Worm (Caenorhabditis elegans) whole organism, L2 larva: ENCODE measurements around the gene F58B4.5.

Experiments
- C34F6.9 ChIP-seq: fragments of 150-350 bp; optimal IDR thresholded peaks from 2 replicates; lab custom pipeline; 2014; ENCODE audit warnings: missing biosample characterization, missing genetic modification characterization
- F13H6.1 ChIP-seq: sonication (generic microtip); optimal IDR thresholded peaks from 2 replicates; lab custom pipeline; 2016; ENCODE audit warnings: missing genetic modification characterization, missing compliant biosample characterization
- R02D3.7 ChIP-seq: fragments of 150-350 bp; optimal IDR thresholded peaks from 2 replicates; lab custom pipeline; 2014; ENCODE audit warnings: missing biosample characterization, missing genetic modification characterization
- Y55F3AM.14 ChIP-seq: fragments of 200-800 bp; sonication (Bioruptor generic); optimal IDR thresholded peaks from 2 replicates; lab custom pipeline; 2018; ENCODE audit warnings: mild to moderate bottlenecking, missing genetic modification characterization, missing compliant biosample characterization
- aly-2 ChIP-seq: fragments of 150-350 bp; optimal IDR thresholded peaks from 2 replicates; lab custom pipeline; 2014; ENCODE audit warnings: missing biosample characterization, missing genetic modification characterization
- ama-1 ChIP-seq: fragments of 150-350 bp; optimal IDR thresholded peaks from 2 replicates; lab custom pipeline; 2018; ENCODE audit warnings: inconsistent platforms
- ceh-16 ChIP-seq: fragments of 150-350 bp; optimal IDR thresholded peaks from 2 replicates; lab custom pipeline; 2014; ENCODE audit warnings: missing biosample characterization, missing genetic modification characterization
- crh-2 ChIP-seq: sonication (generic microtip); optimal IDR thresholded peaks from 2 replicates; lab custom pipeline; 2017; ENCODE audit warnings: missing biosample characterization, missing genetic modification characterization
- dmd-4 ChIP-seq: sonication (generic microtip); optimal IDR thresholded peaks from 2 replicates; lab custom pipeline; 2017; ENCODE audit warnings: missing biosample characterization, missing genetic modification characterization
- egl-27 ChIP-seq: sonication (generic microtip); optimal IDR thresholded peaks from 3 replicates; lab custom pipeline; 2017; ENCODE audit warnings: missing biosample characterization, missing genetic modification reagents, missing genetic modification characterization
- elt-1 ChIP-seq: fragments of 150-350 bp; optimal IDR thresholded peaks from 2 replicates; lab custom pipeline; 2014; ENCODE audit warnings: missing biosample characterization, missing genetic modification characterization
- elt-3 ChIP-seq: sonication (generic microtip); optimal IDR thresholded peaks from 2 replicates; lab custom pipeline; 2017; ENCODE audit warnings: missing biosample characterization, missing genetic modification characterization
- fos-1 ChIP-seq: fragments of 150-350 bp; optimal IDR thresholded peaks from 2 replicates; lab custom pipeline; 2014; ENCODE audit warnings: missing biosample characterization, missing genetic modification characterization
- gmeb-1 ChIP-seq: fragments of 150-350 bp; optimal IDR thresholded peaks from 2 replicates; lab custom pipeline; 2014; ENCODE audit warnings: missing biosample characterization, missing genetic modification characterization
- lin-11 ChIP-seq: fragments of 150-350 bp; sonication (generic microtip); optimal IDR thresholded peaks from 2 replicates; lab custom pipeline; 2014; ENCODE audit warnings: missing biosample characterization, missing genetic modification characterization, inconsistent platforms, mixed read lengths
- lin-13 ChIP-seq: fragments of 150-350 bp; optimal IDR thresholded peaks from 2 replicates; lab custom pipeline; 2014; ENCODE audit warnings: missing biosample characterization, missing genetic modification reagents, missing genetic modification characterization
- lsy-2 ChIP-seq, 2 experiments: fragments of 150-350 bp in 1 of 2; sonication (generic microtip) in 1 of 2; optimal IDR thresholded peaks; 2 replicates each; lab custom pipeline; 2014 to 2017; ENCODE audit warnings: missing biosample characterization in 2 of 2, missing genetic modification characterization in 2 of 2
- mab-5 ChIP-seq: fragments of 150-350 bp; optimal IDR thresholded peaks from 2 replicates; lab custom pipeline; 2014; ENCODE audit warnings: missing biosample characterization, missing genetic modification characterization
- mbf-1 ChIP-seq: sonication (generic microtip); optimal IDR thresholded peaks from 2 replicates; lab custom pipeline; 2017; ENCODE audit warnings: missing biosample characterization, missing genetic modification characterization
- mdl-1 ChIP-seq, 2 experiments: fragments of 150-350 bp in 1 of 2; sonication (generic microtip) in 1 of 2; optimal IDR thresholded peaks; 2 replicates each; lab custom pipeline; 2017; ENCODE audit warnings: missing biosample characterization in 2 of 2, missing genetic modification characterization in 2 of 2
- nhr-10 ChIP-seq: sonication (generic microtip); optimal IDR thresholded peaks from 2 replicates; lab custom pipeline; 2017; ENCODE audit warnings: missing biosample characterization, missing genetic modification characterization
- nhr-129 ChIP-seq: fragments of 150-350 bp; optimal IDR thresholded peaks from 2 replicates; lab custom pipeline; 2014; ENCODE audit warnings: missing biosample characterization, missing genetic modification characterization
- nhr-21 ChIP-seq: fragments of 150-350 bp; optimal IDR thresholded peaks from 2 replicates; lab custom pipeline; 2014; ENCODE audit warnings: missing biosample characterization, missing genetic modification characterization
- nhr-23 ChIP-seq: fragments of 150-350 bp; optimal IDR thresholded peaks from 2 replicates; lab custom pipeline; 2014; ENCODE audit warnings: missing biosample characterization, missing genetic modification reagents, missing genetic modification characterization
- nhr-25 ChIP-seq: fragments of 150-350 bp; sonication (generic microtip); optimal IDR thresholded peaks from 3 replicates; lab custom pipeline; 2014; ENCODE audit warnings: missing biosample characterization, missing genetic modification characterization
- nhr-6 ChIP-seq: fragments of 150-350 bp; optimal IDR thresholded peaks from 2 replicates; lab custom pipeline; 2014; ENCODE audit warnings: missing biosample characterization, missing genetic modification characterization
- sem-4 ChIP-seq: fragments of 150-350 bp; optimal IDR thresholded peaks from 2 replicates; lab custom pipeline; 2014; ENCODE audit warnings: missing biosample characterization, missing genetic modification reagents, missing genetic modification characterization
- skn-1 ChIP-seq: sonication (generic microtip); optimal IDR thresholded peaks from 2 replicates; lab custom pipeline; 2017; ENCODE audit warnings: missing biosample characterization, missing genetic modification characterization
- sma-3 ChIP-seq: sonication (generic microtip); optimal IDR thresholded peaks from 2 replicates; lab custom pipeline; 2016; ENCODE audit warnings: missing genetic modification reagents, missing genetic modification characterization, missing compliant biosample characterization
- sma-9 ChIP-seq, 2 experiments: fragments of 150-350 bp in 1 of 2; sonication (generic microtip) in 1 of 2; optimal IDR thresholded peaks; 2 replicates each; lab custom pipeline; 2014 to 2016; ENCODE audit warnings: missing genetic modification characterization in 2 of 2, mild to moderate bottlenecking in 1 of 2, missing biosample characterization in 1 of 2, missing compliant biosample characterization in 1 of 2, missing genetic modification reagents in 1 of 2, moderate library complexity in 1 of 2
- snpc-4 ChIP-seq: fragments of 150-350 bp; optimal IDR thresholded peaks from 2 replicates; lab custom pipeline; 2014; ENCODE audit warnings: missing biosample characterization, missing genetic modification characterization
- unc-39 ChIP-seq: fragments of 150-350 bp; optimal IDR thresholded peaks from 2 replicates; lab custom pipeline; 2014; ENCODE audit warnings: missing biosample characterization, missing genetic modification characterization
- unc-55 ChIP-seq: fragments of 150-350 bp; sonication (generic microtip); optimal IDR thresholded peaks from 3 replicates; lab custom pipeline; 2014; ENCODE audit warnings: missing biosample characterization, missing genetic modification reagents, missing genetic modification characterization
- unc-62 ChIP-seq: fragments of 150-350 bp; optimal IDR thresholded peaks from 2 replicates; lab custom pipeline; 2014; ENCODE audit warnings: missing biosample characterization, missing genetic modification reagents, missing genetic modification characterization
- zag-1 ChIP-seq: fragments of 150-350 bp; optimal IDR thresholded peaks from 2 replicates; lab custom pipeline; 2014; ENCODE audit warnings: missing biosample characterization, missing genetic modification characterization
- ztf-11 ChIP-seq: sonication (generic microtip); optimal IDR thresholded peaks from 2 replicates; lab custom pipeline; 2017; ENCODE audit warnings: missing biosample characterization, missing genetic modification characterization
- ztf-4 ChIP-seq: fragments of 150-350 bp; optimal IDR thresholded peaks from 2 replicates; lab custom pipeline; 2014; ENCODE audit warnings: missing biosample characterization, missing genetic modification characterization

The F58B4.5 gene

DNA sequence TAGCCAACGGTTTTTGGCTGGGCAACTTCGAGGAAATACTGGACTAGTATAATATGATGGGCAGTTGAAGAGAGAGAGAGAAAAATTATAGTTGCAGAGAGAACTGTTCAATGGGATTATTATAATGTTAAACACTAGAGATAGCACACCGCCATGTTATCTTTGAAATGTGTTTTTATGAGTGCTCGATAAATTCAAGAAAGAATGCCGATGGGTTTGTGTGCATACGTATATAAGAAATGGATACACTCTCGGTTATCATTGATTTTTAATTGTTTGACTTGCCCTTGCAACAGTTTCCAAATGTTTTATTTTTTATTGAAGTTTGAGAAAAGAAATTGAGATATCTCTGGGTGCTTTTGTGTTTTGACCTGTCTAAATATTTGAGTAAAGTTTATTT, 4.2 kb downstream of the F58B4.5 start, which contains the start of gene F17C11.12 (continued):
- peak; percentile 73 for TF ChIP-seq fos-1 (tag; lab: Kevin White, UChicago)
- no peak for TF ChIP-seq C34F6.9 (tag; lab: Kevin White, UChicago)
- TF ChIP-seq sma-9 (GFP tag; optimal IDR thresholded peaks at IDR 0.05; lab: Kevin White, UChicago): peak; percentile 71
- TF ChIP-seq sma-9 (tag; optimal IDR thresholded peaks at IDR 0.05; lab: Kevin White, UChicago): no peak
- TF ChIP-seq snpc-4 (tag; lab: Kevin White, UChicago): no peak
- no peak for TF ChIP-seq ama-1 (lab: Kevin White, UChicago)
- TF ChIP-seq, all 48 proteins: peak for 4

DNA sequence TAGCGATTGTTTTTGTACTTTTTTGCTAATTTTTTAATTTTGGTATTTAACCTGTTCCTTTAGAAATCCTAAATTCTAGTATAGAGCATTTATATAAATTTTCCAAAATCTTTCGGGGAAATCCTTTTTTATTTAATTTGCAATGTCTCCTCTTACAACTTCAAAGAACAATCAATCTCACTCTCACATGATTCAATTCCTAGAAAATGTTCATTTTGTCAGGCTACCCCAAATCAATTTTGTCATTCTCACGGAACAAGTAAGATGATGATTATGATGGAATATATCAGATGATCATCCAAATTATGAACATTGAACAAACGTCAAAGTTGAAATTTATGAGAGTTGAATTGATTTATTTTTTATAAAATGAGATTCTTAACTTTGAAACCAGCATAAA, 4.8 kb downstream of the F58B4.5 start:
- no peak for TF ChIP-seq nhr-10 (tag; lab: Kevin White, UChicago)
- TF ChIP-seq sma-9 (GFP tag; optimal IDR thresholded peaks at IDR 0.05; lab: Kevin White, UChicago): peak; percentile 84
- no peak for TF ChIP-seq sma-9 (tag; optimal IDR thresholded peaks at IDR 0.05; lab: Kevin White, UChicago)
- no peak for TF ChIP-seq elt-1 (tag; lab: Kevin White, UChicago)
- no peak for TF ChIP-seq egl-27 (tag; lab: Kevin White, UChicago)
- no peak for TF ChIP-seq mab-5
- TF ChIP-seq aly-2 (tag; lab: Kevin White, UChicago): no peak
- peak; percentile 69 for TF ChIP-seq C34F6.9 (tag; lab: Kevin White, UChicago)
- peak; percentile 61 for TF ChIP-seq ztf-4 (tag; lab: Kevin White, UChicago)
- TF ChIP-seq unc-55 (GFP tag; lab: Kevin White, UChicago): no peak
- TF ChIP-seq sma-3: no peak
- TF ChIP-seq nhr-25 (tag; lab: Kevin White, UChicago): peak; percentile 1
- peak in 1 of 2 experiments; percentile 71 for TF ChIP-seq lsy-2 (tag; optimal IDR thresholded peaks at IDR 0.05; lab: Kevin White, UChicago)
- peak; percentile 55 for TF ChIP-seq skn-1 (tag; lab: Kevin White, UChicago)
- no peak for TF ChIP-seq ceh-16
- no peak for TF ChIP-seq dmd-4 (tag; lab: Kevin White, UChicago)
- TF ChIP-seq ztf-11 (tag; lab: Kevin White, UChicago): no peak
- peak; percentile 13 for TF ChIP-seq fos-1 (tag; lab: Kevin White, UChicago)
- peak; percentile 94 for TF ChIP-seq nhr-129 (tag; lab: Kevin White, UChicago)
- peak; percentile 47 for TF ChIP-seq gmeb-1 (tag; lab: Kevin White, UChicago)
- peak; percentile 63 for TF ChIP-seq sem-4 (tag; lab: Kevin White, UChicago)
- TF ChIP-seq elt-3: no peak
- TF ChIP-seq nhr-21 (tag; lab: Kevin White, UChicago): peak; percentile 87
- peak; percentile 52 for TF ChIP-seq crh-2

DNA sequence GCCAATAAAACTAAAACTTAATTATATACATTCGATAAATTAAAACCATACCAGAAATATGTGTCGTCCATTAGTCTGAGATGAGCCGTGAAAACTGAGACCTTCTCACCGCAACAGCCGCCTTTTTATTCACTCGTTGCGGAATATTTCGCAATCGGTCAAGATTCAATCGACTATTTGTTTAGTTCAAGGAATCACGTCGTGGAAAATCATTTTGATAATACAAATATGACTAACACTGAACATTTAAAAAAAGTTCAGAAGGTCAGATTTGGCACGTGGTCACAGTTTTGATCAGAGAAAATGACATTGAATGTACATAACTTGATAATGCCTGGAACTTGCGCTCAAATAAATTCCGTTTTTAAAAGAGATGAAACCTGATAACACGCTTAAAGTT, 6.2 kb downstream of the F58B4.5 start, which contains the start of gene F17C11.11:
TSS of gene F17C11.11 (minus strand) at position 79 of the 400 bp plus-strand sequence.
- TF ChIP-seq F13H6.1 (tag; lab: Kevin White, UChicago): peak; percentile 26
- no peak for TF ChIP-seq unc-55 (GFP tag; lab: Kevin White, UChicago)
- TF ChIP-seq sma-9 (GFP tag; optimal IDR thresholded peaks at IDR 0.05; lab: Kevin White, UChicago): peak; percentile 68
- TF ChIP-seq sma-9 (tag; optimal IDR thresholded peaks at IDR 0.05; lab: Kevin White, UChicago): no peak
- TF ChIP-seq gmeb-1 (tag; lab: Kevin White, UChicago): peak; percentile 23
- TF ChIP-seq nhr-21 (tag; lab: Kevin White, UChicago): peak; percentile 20
- peak; percentile 28 for TF ChIP-seq C34F6.9 (tag; lab: Kevin White, UChicago)
- TF ChIP-seq crh-2: peak; percentile 47
- no peak for TF ChIP-seq mbf-1 (tag; lab: Kevin White, UChicago)
- peak; percentile 58 for TF ChIP-seq fos-1 (tag; lab: Kevin White, UChicago)
- TF ChIP-seq nhr-129 (tag; lab: Kevin White, UChicago): peak; percentile 99

DNA sequence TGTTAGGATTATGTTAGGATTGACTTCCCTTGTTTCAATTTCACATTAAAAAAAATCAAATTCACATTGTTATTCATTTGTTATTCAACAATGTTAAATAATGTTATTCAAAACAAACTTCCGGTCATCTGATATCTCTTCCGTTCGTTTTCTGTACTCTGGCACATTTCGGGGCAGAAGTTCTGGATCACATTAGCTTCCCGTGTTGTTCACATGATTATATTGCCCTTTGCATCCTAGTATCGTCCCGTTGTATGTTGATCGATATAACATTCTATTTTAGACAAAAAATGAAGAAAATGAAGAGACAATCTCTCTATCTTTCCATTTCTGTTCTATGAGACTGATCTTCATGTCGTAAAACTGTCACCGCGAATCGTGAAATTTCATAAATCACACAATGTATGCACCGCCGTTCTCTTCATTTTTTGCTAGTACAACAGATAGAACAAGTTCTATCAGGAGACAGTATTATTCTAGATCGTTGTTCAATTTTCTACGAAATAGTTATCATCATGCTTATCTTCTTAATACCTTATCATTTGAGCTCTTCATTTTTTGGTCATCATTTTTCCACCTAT, 7.6 kb downstream of the F58B4.5 start:
- TF ChIP-seq sma-3: no peak
- no peak for TF ChIP-seq nhr-23
- no peak for TF ChIP-seq gmeb-1 (tag; lab: Kevin White, UChicago)
- TF ChIP-seq lin-11 (tag; lab: Kevin White, UChicago): no peak
- TF ChIP-seq ztf-11 (tag; lab: Kevin White, UChicago): no peak
- TF ChIP-seq nhr-6 (tag; lab: Kevin White, UChicago): no peak
- no peak for TF ChIP-seq C34F6.9 (tag; lab: Kevin White, UChicago)
- TF ChIP-seq unc-62 (GFP tag; lab: Kevin White, UChicago): peak; percentile 24
- peak; percentile 65 for TF ChIP-seq sma-9 (GFP tag; optimal IDR thresholded peaks at IDR 0.05; lab: Kevin White, UChicago)
- TF ChIP-seq sma-9 (tag; optimal IDR thresholded peaks at IDR 0.05; lab: Kevin White, UChicago): no peak
- TF ChIP-seq nhr-21 (tag; lab: Kevin White, UChicago): peak; percentile 68

DNA sequence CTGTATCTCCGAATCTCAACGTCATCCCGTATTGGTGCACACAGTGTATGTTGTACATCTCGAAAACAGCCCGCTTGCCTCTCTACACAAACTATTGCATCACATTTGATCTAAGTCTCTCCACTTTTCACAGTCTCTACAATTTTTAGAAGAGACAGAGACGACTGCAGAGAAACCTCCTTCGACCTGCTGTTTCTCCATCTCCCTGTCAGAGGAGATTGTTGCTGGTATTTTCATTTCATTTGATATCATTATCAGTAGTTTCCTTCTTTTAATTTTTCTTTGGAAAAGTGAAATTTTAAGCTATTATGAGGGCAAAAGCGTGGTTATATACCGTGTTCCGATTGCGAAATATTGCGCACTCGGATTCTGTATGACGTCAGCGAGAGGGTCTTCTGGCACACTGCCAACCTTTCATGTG, 8.1 kb downstream of the F58B4.5 start:
- TF ChIP-seq nhr-25 (tag; lab: Kevin White, UChicago) (peak; percentile 45), ztf-4 (tag; lab: Kevin White, UChicago) (peak; percentile 48), egl-27 (tag; lab: Kevin White, UChicago) (peak; percentile 75), mdl-1 (tag; optimal IDR thresholded peaks at IDR 0.05; lab: Kevin White, UChicago) (peak in 1 of 2 experiments; percentile 24), ztf-11 (tag; lab: Kevin White, UChicago) (no peak), zag-1 (peak; percentile 27), gmeb-1 (tag; lab: Kevin White, UChicago) (peak; percentile 62), dmd-4 (tag; lab: Kevin White, UChicago) (no peak), mab-5 (no peak), ama-1 (lab: Kevin White, UChicago) (peak; percentile 34), Y55F3AM.14 (peak; percentile 77), nhr-129 (tag; lab: Kevin White, UChicago) (peak; percentile 100), nhr-21 (tag; lab: Kevin White, UChicago) (peak; percentile 56), ceh-16 (no peak), lsy-2 (tag; optimal IDR thresholded peaks at IDR 0.05; lab: Kevin White, UChicago) (peak in 1 of 2 experiments; percentile 65), C34F6.9 (tag; lab: Kevin White, UChicago) (peak; percentile 75), sma-3 (peak; percentile 72), crh-2 (peak; percentile 81), skn-1 (tag; lab: Kevin White, UChicago) (peak; percentile 75), R02D3.7 (tag; lab: Kevin White, UChicago) (no peak), lin-13 (GFP tag; lab: Kevin White, UChicago) (peak; percentile 39), unc-39 (tag; lab: Kevin White, UChicago) (no peak), sma-9 (GFP tag; optimal IDR thresholded peaks at IDR 0.05; lab: Kevin White, UChicago) (peak; percentile 67), sma-9 (tag; optimal IDR thresholded peaks at IDR 0.05; lab: Kevin White, UChicago) (no peak), F13H6.1 (tag; lab: Kevin White, UChicago) (peak; percentile 77)
